Worm (Caenorhabditis elegans): Measurements from ENCODE around the gene ascc-1.

Gene ascc-1

ce11 chrII:107703-108102 lies 50.2 kb downstream of the ascc-1 start:
- TF ChIP-seq egl-27 (tag; optimal IDR thresholded peaks at IDR 0.05), result no peak
- TF ChIP-seq elt-1 (tag; optimal IDR thresholded peaks at IDR 0.05), result no peak
- no peak for TF ChIP-seq lin-13 (GFP tag; optimal IDR thresholded peaks at IDR 0.05)
- no peak for TF ChIP-seq mbf-1 (tag; optimal IDR thresholded peaks at IDR 0.05)
- no peak for TF ChIP-seq gmeb-1 (tag; optimal IDR thresholded peaks at IDR 0.05)
- TF ChIP-seq elt-3 (tag; optimal IDR thresholded peaks at IDR 0.05), result no peak
- no peak for TF ChIP-seq ceh-82 (tag; optimal IDR thresholded peaks at IDR 0.05)
- no peak for TF ChIP-seq zag-1 (tag; optimal IDR thresholded peaks at IDR 0.05)
- TF ChIP-seq unc-55 (GFP tag; optimal IDR thresholded peaks at IDR 0.05), result no peak
- TF ChIP-seq dmd-4 (tag; optimal IDR thresholded peaks at IDR 0.05), result no peak
- TF ChIP-seq nhr-12 (tag; optimal IDR thresholded peaks at IDR 0.05), result no peak
- TF ChIP-seq unc-62 (GFP tag; optimal IDR thresholded peaks at IDR 0.05), result no peak
- no peak for TF ChIP-seq C34F6.9 (tag; optimal IDR thresholded peaks at IDR 0.05)
- TF ChIP-seq skn-1 (tag; optimal IDR thresholded peaks at IDR 0.05), result no peak
- no peak for TF ChIP-seq lin-11 (tag; optimal IDR thresholded peaks at IDR 0.05)
- TF ChIP-seq nhr-21 (tag; optimal IDR thresholded peaks at IDR 0.05), result no peak
- no peak for TF ChIP-seq nhr-237 (tag; optimal IDR thresholded peaks at IDR 0.05)

ce11 chrII:108865-109264 lies 51.4 kb downstream of the ascc-1 start, which contains the start of gene C50D2.2:
TSS of gene C50D2.2 (plus strand) at chrII:109165.
- TF ChIP-seq ZK546.5 (tag; optimal IDR thresholded peaks at IDR 0.05), result no peak
- no peak for TF ChIP-seq sem-4 (tag; optimal IDR thresholded peaks at IDR 0.05)
- TF ChIP-seq egl-27 (tag; optimal IDR thresholded peaks at IDR 0.05), result no peak
- TF ChIP-seq ztf-1 (GFP tag; conservative IDR thresholded peaks at IDR 0.05), result no peak
- TF ChIP-seq R02D3.7 (tag; optimal IDR thresholded peaks at IDR 0.05), result no peak
- TF ChIP-seq dmd-4 (tag; optimal IDR thresholded peaks at IDR 0.05), result no peak
- TF ChIP-seq mdl-1 (tag; optimal IDR thresholded peaks at IDR 0.05), result no peak
- TF ChIP-seq fos-1 (tag; optimal IDR thresholded peaks at IDR 0.05), result no peak
- no peak for TF ChIP-seq zag-1 (tag; optimal IDR thresholded peaks at IDR 0.05)
- no peak for TF ChIP-seq Y55F3AM.14 (GFP tag; optimal IDR thresholded peaks at IDR 0.05)
- TF ChIP-seq lsy-2 (tag; optimal IDR thresholded peaks at IDR 0.05), result no peak
- TF ChIP-seq unc-55 (GFP tag; optimal IDR thresholded peaks at IDR 0.05), result no peak
- no peak for TF ChIP-seq crh-2 (tag; optimal IDR thresholded peaks at IDR 0.05)
- TF ChIP-seq F13H6.1 (tag; optimal IDR thresholded peaks at IDR 0.05), result no peak
- TF ChIP-seq snpc-4 (tag; optimal IDR thresholded peaks at IDR 0.05), result no peak
- TF ChIP-seq lin-13 (GFP tag; optimal IDR thresholded peaks at IDR 0.05), result no peak

Data from whole organism, L2 larva.